Worm (Caenorhabditis elegans) whole organism, L4/young adult: Measurements from ENCODE around the gene ncx-3.
A peak's percentile ranks its signal among the peaks of the same experiment; 100 is the strongest.

Experiments used
- W03F9.2 ChIP-seq: fragments of 150-350 bp; optimal IDR thresholded peaks from 2 replicates; lab custom pipeline; 2014; ENCODE audit warnings: missing biosample characterization, missing genetic modification characterization
- dao-5 ChIP-seq: sonication (generic microtip); optimal IDR thresholded peaks from 2 replicates; lab custom pipeline; 2016; ENCODE audit warnings: missing genotype, missing genetic modification characterization, moderate library complexity, missing compliant biosample characterization
- him-1 ChIP-seq: sonication (generic microtip); optimal IDR thresholded peaks from 2 replicates; lab custom pipeline; 2016; ENCODE audit warnings: missing genotype, missing genetic modification reagents, missing genetic modification characterization, missing compliant biosample characterization

- no peak for TF ChIP-seq him-1 (tag; lab: Kevin White, UChicago)
- TF ChIP-seq W03F9.2 (tag; lab: Kevin White, UChicago), result peak; percentile 71
- no peak for TF ChIP-seq dao-5
These were observed 49.6 kb downstream of the ncx-3 start for ce11 chrIV:10766071-10766470.
